In the genomic region with DNA sequence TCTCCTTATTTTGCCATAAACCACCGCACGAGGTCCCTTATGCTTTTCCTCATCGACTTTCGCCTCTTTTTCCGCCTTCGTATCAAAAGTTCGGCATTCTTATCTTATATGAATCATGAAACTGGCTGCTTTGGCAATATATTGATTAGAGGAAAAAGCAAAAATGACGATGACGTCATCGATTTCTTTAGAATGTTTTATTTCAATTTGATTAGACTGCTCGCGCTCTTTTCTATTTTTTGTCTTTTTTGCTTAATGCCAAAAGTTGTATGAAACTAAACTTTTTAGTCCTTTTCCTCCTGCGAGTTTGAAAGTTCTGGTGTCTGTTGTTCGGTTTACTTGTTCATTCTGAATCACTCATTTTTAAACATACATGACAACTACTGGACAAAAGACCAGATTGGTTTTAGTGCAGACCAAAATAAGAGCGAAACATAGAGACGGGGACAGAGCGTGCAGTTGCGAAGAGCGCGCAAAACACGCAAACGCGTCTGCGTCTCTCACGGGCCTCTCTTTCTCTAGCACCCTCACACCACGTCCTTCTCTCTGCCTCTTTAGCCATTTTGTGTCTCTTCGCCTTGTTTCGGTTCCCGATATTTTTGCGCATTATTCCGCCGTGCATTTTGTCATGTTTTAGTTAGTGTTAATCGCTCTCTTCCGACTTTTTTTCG, we compare ENCODE assay signal across 2 worm cellular contexts.
TF ChIP-seq lines count a peak whose summit lies in the region.

No protein-coding gene starts in this region.

TF ChIP-seq in whole organism, L2 larva, 48 proteins besides CTCF, POLR2A, EP300 and RAD21 (continued from another document):
- no peak for TF ChIP-seq unc-62 (GFP tag; optimal IDR thresholded peaks at IDR 0.05; lab: Kevin White, UChicago)

TF ChIP-seq in whole organism, L4 larva, 104 proteins besides CTCF, POLR2A, EP300 and RAD21 (continued from another document):
- no peak for TF ChIP-seq lin-39 (tag; optimal IDR thresholded peaks at IDR 0.05; lab: Kevin White, UChicago)
- TF ChIP-seq hmg-1.1 (GFP tag; IDR thresholded peaks at IDR 0.05; lab: Robert Waterston, UW): peak; percentile 88
- peak; percentile 74; the same call in 1 of the 2 replicates for TF ChIP-seq egl-43 (GFP tag; IDR thresholded peaks at IDR 0.05; lab: Robert Waterston, UW)
- TF ChIP-seq F44E2.7 (GFP tag; IDR thresholded peaks at IDR 0.05; lab: Robert Waterston, UW): no peak
- no peak for TF ChIP-seq nhr-41 (GFP tag; IDR thresholded peaks at IDR 0.05; lab: Robert Waterston, UW)
- peak; percentile 61 for TF ChIP-seq dmd-6 (GFP tag; IDR thresholded peaks at IDR 0.05; lab: Robert Waterston, UW)
- peak; percentile 25 for TF ChIP-seq pqm-1 (tag; optimal IDR thresholded peaks at IDR 0.05; lab: Kevin White, UChicago)
- no peak for TF ChIP-seq aha-1 (tag; lab: Kevin White, UChicago)
- TF ChIP-seq nhr-25 (tag; optimal IDR thresholded peaks at IDR 0.05; lab: Kevin White, UChicago; ENCODE audit: borderline replicate concordance, insufficient read depth): no peak
- no peak for TF ChIP-seq T20F7.1 (GFP tag; optimal IDR thresholded peaks at IDR 0.05; lab: Kevin White, UChicago)
- 0 out of 4 replicates have a peak, but pooled peaks of 1 of the 2 experiments have one; percentile 35 for TF ChIP-seq madf-5 (GFP tag; IDR thresholded peaks at IDR 0.05; lab: Robert Waterston, UW)
- no peak for TF ChIP-seq spr-3 (GFP tag; optimal IDR thresholded peaks at IDR 0.05; lab: Kevin White, UChicago)
- no peak for TF ChIP-seq ztf-7 (tag; optimal IDR thresholded peaks at IDR 0.05; lab: Kevin White, UChicago)
- TF ChIP-seq mep-1 (tag; optimal IDR thresholded peaks at IDR 0.05; lab: Kevin White, UChicago): peak; percentile 55
- TF ChIP-seq pha-4 (GFP tag; IDR thresholded peaks at IDR 0.05; lab: Robert Waterston, UW): no peak
- TF ChIP-seq pha-4 (tag; optimal IDR thresholded peaks at IDR 0.05; lab: Kevin White, UChicago): no peak
- TF ChIP-seq Y48G9A.11 (GFP tag; IDR thresholded peaks at IDR 0.05; lab: Robert Waterston, UW): no peak
- no peak for TF ChIP-seq nhr-6 (tag; optimal IDR thresholded peaks at IDR 0.05; lab: Kevin White, UChicago)
- no peak for TF ChIP-seq lin-38 (GFP tag; IDR thresholded peaks at IDR 0.05; lab: Robert Waterston, UW)
- TF ChIP-seq ceh-44 (GFP tag; IDR thresholded peaks at IDR 0.05; lab: Robert Waterston, UW): no peak
- peak; percentile 57 for TF ChIP-seq mes-2 (tag; optimal IDR thresholded peaks at IDR 0.05; lab: Kevin White, UChicago; ENCODE audit: poor library complexity, severe bottlenecking)
- TF ChIP-seq mxl-2 (GFP tag; conservative IDR thresholded peaks at IDR 0.05; lab: Robert Waterston, UW): no peak
- no peak for TF ChIP-seq ceh-82 (tag; optimal IDR thresholded peaks at IDR 0.05; lab: Kevin White, UChicago)
- TF ChIP-seq rbr-2 (tag; optimal IDR thresholded peaks at IDR 0.05; lab: Kevin White, UChicago): peak; percentile 11
- TF ChIP-seq dve-1 (tag; optimal IDR thresholded peaks at IDR 0.05; lab: Kevin White, UChicago; ENCODE audit: insufficient read depth): peak; percentile 4
- no peak for TF ChIP-seq saeg-2 (GFP tag; IDR thresholded peaks at IDR 0.05; lab: Robert Waterston, UW)
- TF ChIP-seq Y75B8A.6 (GFP tag; IDR thresholded peaks at IDR 0.05; lab: Robert Waterston, UW): no peak
- peak; percentile 38 for TF ChIP-seq nhr-11 (tag; optimal IDR thresholded peaks at IDR 0.05; lab: Kevin White, UChicago)
- TF ChIP-seq dmd-9 (GFP tag; IDR thresholded peaks at IDR 0.05; lab: Robert Waterston, UW): no peak
- no peak for TF ChIP-seq mdt-29 (GFP tag; IDR thresholded peaks at IDR 0.05; lab: Robert Waterston, UW)
- no peak for TF ChIP-seq ztf-11 (tag; optimal IDR thresholded peaks at IDR 0.05; lab: Kevin White, UChicago)
- TF ChIP-seq egl-27 (tag; optimal IDR thresholded peaks at IDR 0.05; lab: Kevin White, UChicago): no peak
- TF ChIP-seq attf-4 (tag; optimal IDR thresholded peaks at IDR 0.05; lab: Kevin White, UChicago): no peak
- no peak for TF ChIP-seq lin-13 (GFP tag; optimal IDR thresholded peaks at IDR 0.05; lab: Kevin White, UChicago)
- TF ChIP-seq daf-19 (GFP tag; conservative IDR thresholded peaks at IDR 0.05; lab: Robert Waterston, UW): no peak
- TF ChIP-seq dpl-1 (GFP tag; optimal IDR thresholded peaks at IDR 0.05; lab: Kevin White, UChicago): no peak
- TF ChIP-seq nhr-10 (tag; optimal IDR thresholded peaks at IDR 0.05; lab: Kevin White, UChicago): no peak
- TF ChIP-seq skn-1 (tag; optimal IDR thresholded peaks at IDR 0.05; lab: Kevin White, UChicago): no peak
- TF ChIP-seq fos-1 (tag; optimal IDR thresholded peaks at IDR 0.05; lab: Kevin White, UChicago): no peak
- TF ChIP-seq nhr-111 (GFP tag; optimal IDR thresholded peaks at IDR 0.05; lab: Kevin White, UChicago): no peak
- TF ChIP-seq gei-8 (GFP tag; optimal IDR thresholded peaks at IDR 0.05; lab: Kevin White, UChicago): no peak
- TF ChIP-seq lin-1 (GFP tag; IDR thresholded peaks at IDR 0.05; lab: Robert Waterston, UW): no peak
- TF ChIP-seq zip-11 (GFP tag; IDR thresholded peaks at IDR 0.05; lab: Robert Waterston, UW): no peak
